Fruit fly (Drosophila melanogaster) ovary, adult (tissue): ENCODE measurements around the gene bap.

Source experiments
- CG17801 ChIP-seq: fragments of 200-800 bp; optimal IDR thresholded peaks from 2 replicates; lab custom pipeline; 2019; ENCODE audit warnings: missing biosample characterization, mild to moderate bottlenecking, missing genetic modification characterization, moderate library complexity; ENCODE audit not compliant: partially characterized antibody

bap gene

DNA sequence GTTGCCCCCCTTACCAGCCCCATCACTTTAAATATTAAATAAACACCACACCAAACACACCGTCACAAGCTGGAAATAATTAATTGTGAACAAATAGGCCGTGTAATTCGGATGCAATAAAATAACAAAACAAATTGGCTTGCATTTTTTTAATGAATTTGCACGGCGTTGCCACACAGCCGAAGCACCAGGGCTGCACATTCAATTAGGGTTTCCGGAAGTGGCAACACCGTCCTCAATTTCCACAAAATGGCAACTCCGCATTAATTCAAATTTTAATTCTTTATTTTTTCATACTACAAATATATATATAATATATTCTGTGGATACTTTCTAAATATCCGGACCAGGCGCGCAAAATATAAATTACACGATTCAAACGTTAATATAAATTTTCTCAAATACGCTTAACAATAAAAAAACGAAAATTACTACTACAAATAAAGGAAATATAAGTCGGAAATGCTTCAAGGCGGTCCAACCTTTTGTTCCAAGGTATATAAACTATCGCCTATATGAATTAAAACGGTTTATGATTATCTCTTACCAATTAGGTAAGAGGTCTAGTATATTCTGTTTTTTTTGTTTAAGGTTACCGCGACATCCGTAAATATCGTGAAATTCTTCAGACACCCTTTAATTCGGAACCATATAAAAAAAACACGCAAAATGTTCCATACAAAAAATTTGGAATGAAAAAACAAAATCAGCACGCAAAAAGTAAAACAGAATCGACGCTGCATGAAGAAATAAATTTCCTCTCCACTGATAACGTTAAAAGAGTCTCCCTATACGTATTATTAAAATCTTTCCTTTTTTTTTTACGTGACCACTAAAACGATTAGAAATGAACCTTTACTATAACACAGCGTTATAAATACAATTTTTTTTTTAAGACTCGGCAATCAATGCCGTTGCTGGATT lies 15.0 kb upstream of the bap start:
- peak; percentile 33 for TF ChIP-seq CG17801 (GFP tag; lab: Kevin White, UChicago)

DNA sequence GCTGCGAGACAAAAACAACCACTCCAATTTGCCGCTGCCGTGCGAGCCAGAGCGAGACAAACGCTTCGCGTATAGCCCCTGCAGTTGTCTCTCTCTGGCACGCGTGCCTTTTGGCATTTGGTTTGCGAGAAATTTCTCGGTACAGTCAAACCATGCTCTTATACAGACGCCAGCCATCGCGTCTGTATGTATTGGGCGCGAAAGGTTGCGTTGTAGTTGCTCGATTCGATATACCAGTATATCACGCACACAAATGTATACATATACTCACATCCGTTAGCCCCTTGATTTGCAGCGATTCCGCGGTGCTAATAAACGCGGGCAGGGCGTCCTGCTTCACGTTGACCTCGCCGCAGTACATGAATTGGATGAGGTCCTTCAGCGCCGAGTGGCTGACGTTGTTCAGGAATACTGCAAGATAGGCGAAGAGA lies 12.3 kb upstream of the bap start:
- TF ChIP-seq CG17801 (GFP tag; lab: Kevin White, UChicago): peak; percentile 54

DNA sequence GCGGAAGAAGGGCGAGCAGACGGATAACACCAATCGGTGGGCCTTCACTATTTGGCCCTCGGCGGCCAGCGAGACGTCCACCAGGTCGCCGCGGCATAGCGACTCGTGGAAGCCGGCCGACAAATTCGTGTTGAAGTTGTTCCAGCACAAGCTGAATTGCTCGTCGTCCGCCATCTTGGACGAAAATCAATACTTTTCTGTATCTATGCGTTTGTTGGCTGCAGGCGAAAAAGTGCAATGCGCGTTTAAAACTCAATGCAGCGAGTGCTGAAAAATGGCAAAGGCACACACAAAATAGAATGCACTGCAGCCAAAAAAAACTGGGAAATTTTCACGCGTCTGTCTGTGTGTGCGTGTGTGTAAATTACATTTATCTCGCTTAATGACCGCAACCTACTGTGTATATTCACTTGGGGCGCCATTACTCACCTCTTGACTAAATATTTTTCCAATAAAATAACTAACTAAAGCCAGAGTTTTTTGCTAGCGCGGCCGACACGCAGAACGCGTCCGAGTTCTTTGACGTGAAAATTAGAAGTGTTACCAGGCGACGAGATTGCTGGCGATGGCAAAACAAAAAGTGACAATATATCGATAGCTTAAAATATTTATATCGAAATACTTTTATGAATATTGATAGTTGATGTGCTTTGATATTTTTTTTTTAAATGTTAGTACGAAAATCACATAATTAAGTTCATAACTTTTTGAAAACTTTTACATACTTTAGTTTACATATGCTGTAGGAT lies 11.6 kb upstream of the bap start:
- peak; percentile 56 for TF ChIP-seq CG17801 (GFP tag; lab: Kevin White, UChicago)

DNA sequence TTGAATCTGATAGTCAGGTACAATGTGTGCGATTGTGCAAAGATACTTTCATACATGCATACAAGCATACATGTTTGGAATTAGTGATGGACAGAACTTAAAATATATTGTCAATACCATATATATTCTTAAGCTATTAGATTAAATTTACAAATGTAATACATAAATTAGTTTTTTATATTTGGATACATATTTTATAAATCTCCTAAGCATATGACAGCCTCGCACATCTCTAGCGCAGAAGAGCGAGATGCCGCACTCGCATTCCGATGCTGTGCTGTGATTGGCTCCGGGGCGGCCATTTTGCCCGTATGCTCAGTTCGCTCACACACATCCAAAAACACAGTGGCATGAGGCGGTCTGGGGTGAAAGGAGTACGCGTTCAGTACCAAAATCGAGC lies 10.1 kb upstream of the bap start, which contains the start of gene tin:
Gene tin (plus strand): TSS at position 383 of the 400 bp plus-strand sequence.
- TF ChIP-seq CG17801 (GFP tag; lab: Kevin White, UChicago): peak; percentile 85

DNA sequence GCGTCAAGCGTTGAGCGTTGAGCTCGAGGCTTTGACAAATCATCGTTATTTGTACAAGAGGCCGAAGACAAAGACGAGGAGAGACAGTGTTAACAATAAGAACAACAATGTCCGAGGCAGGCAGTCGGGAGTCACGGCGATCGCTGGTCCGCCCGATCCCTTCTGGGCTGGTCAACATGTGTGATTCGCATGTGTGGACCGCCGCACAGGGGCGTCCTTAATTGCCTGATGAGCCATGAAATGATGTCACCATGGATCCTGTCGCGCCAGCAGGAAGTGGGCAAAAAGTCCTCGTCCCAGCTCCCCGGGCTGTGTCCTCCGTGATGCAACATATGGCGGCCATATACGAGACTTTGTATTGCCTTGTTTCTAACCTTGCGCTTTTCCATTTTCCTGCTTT lies 8.8 kb upstream of the bap start:
- TF ChIP-seq CG17801 (GFP tag; lab: Kevin White, UChicago): no peak

DNA sequence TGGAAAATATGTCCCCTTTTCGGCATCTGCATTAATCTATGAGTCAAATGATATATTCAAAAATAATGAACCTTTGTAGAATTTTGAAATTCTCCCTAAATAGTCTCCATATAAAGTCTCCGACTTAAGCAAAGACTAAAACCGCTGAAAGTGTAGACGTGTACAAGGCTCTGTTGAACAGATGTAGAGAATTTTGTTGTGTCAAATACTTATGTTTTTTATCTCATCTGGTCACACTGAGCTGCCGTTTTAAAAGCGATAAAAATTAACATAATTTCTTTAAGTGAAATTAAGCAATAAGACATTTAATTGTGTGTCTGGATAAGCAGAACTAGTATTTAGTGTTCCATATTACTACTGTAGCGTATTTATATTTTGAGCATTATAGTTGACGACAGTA lies 2.5 kb upstream of the bap start:
- TF ChIP-seq CG17801 (GFP tag; lab: Kevin White, UChicago): no peak

DNA sequence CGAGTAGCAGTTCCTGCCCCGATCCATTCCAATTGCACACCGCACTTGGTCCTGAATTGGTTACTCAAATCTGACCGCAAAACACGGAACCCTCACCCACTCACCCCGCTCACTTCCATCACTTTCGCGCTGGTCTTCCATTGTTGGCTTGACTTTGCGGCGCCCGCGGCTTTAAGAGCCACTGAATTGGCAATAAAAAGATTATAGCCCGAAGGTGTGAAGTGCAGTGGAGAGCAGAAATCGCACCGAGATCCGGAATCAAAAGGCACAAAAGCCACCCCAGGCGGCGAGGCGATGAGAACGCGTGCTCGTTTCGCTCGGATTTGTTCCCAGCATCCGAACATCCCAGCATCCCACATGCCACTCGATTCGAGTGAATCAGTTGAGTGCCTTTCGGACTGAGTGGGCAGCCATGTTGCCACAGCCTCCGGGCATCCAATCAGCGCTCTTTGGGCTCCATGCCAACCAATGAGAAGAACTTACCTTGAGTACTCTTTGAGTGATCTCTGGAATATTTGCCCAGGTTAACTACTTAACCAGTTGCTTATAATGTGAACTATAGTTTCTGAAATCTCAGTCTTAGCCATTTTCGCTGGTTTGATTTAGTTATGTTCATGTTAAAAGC lies 1.2 kb upstream of the bap start:
- TF ChIP-seq CG17801 (GFP tag; lab: Kevin White, UChicago): no peak

DNA sequence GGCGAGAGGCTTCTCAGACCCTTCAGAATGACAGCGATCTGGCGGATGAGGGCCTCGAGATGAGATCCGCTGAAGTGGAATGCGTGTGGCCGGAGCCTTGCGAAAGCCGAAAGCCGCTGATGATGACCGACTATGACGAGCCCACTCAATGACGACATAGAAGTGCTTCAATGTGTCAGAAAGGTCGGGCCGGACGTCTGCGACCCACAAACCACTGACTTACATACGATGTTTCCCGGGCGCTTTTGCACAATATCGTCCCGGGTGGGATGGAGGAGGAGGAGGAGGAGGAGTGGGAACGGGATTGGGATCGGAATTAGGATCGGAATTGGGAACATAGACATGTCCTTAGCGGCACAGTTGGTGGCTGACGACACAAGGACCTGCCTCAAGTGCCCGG lies 2.3 kb downstream of the bap start:
- no peak for TF ChIP-seq CG17801 (GFP tag; lab: Kevin White, UChicago)

DNA sequence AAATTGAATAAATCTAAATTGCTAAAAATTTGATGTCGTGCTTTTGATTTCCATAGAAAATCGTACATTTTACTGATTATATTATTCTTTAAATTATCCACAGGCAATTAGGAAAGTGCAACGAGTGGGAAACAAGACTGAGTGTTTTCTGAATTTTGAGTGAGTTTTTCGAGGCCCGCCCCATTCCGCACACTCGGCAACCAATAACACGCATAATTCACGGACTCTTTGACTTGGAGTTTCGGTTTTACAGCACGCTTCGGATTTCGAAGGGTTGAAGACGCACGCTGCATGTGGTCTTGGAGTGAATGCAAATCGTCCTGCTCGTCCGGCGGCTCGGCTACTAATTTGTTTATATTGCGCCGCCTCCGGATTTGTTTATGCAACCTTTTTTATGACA lies 3.5 kb downstream of the bap start:
- no peak for TF ChIP-seq CG17801 (GFP tag; lab: Kevin White, UChicago)

DNA sequence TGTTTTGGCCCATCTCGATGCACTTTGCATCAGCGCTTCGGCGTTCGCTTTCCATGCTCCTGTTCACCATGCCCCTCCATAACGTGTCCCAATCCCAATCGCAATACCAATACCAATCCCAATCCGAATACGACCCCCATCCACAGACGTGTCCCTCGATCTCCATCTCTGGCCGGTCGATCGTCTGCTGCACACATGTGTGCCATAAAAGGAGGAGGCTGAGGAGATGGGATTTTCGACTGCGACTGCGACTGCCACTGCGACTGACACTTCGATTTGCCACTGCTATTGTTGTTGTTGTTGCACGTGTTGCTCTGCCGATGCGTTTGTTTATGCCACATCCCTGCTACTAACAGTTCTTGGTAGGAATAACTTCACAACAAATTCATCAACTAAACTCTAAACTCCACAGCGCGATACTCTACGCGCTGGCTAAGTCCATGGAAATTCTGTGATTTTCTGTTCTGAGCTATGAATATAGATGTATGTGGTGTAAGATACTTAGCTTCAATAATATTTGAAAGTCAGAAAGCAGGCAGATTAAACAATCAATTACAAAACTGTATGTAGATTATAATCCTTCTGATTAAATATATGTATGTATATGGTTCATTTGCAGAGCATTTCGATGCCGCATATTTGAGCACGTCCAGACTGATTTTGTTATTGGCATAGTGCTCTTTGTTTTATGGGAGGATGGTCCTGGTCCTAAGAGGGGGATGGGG lies 4.5 kb downstream of the bap start:
- TF ChIP-seq CG17801 (GFP tag; lab: Kevin White, UChicago): no peak

DNA sequence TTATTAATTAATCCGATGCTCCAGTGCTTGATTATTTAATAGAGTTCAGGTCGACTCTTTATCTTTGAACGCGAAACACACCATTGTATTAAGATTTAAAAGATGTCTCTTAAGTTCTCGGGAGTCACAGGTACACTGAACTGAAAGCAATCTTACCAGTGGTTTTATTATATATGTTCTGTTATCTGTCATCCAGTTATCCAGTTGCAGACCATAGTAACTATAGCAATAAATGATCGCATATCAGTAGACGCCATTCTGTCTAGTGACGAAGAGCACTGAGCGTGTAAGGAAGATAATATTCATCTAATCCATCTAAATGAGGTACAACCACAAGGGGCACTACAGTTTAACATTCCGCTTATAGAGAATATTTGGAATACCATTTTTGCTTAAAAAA lies 11.0 kb downstream of the bap start, which contains the start of gene Ugt49B2:
Gene Ugt49B2 (minus strand): TSS at position 101 of the 400 bp plus-strand sequence.
- TF ChIP-seq CG17801 (GFP tag; lab: Kevin White, UChicago): no peak

DNA sequence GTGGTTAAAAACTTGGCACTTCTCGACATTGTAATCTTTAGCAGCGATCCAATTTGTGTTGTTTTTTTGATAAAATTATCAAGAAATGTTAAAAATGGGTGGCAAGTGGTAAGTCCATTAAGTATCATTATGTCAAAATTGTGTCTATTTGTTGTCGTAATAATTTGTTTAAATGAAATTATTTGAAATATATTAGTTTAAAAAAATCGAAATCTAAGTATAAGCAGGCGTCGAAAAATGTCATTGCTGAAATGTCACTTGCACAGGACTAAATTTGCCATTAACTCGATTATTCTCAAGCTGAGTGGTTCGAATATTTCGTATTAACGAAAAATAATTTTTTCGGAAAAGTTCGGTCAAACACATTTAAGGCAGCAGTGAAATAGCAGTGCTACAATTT lies 14.8 kb downstream of the bap start, which contains the start of gene CG7907:
Gene CG7907 (plus strand): TSS at position 301 of the 400 bp plus-strand sequence.
- TF ChIP-seq CG17801 (GFP tag; lab: Kevin White, UChicago): no peak

DNA sequence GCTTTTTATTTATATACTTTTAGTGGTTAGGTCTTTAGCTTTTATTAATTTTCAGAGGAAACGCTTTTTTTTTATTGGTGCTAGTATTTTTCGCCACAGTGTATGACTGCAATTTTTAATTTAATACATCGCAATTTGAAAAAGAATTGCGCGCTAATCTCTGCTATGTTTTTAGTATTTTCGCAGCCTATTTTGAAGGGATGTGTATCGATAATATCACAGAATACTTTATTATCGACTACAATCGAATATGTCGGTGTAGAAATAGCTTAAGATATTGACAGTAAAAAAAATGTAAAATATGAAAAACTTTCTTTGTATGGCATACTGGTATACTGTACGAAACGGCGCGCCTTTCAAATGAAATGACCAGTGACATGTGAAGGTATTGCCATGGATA lies 18.0 kb downstream of the bap start:
- TF ChIP-seq CG17801 (GFP tag; lab: Kevin White, UChicago): no peak

DNA sequence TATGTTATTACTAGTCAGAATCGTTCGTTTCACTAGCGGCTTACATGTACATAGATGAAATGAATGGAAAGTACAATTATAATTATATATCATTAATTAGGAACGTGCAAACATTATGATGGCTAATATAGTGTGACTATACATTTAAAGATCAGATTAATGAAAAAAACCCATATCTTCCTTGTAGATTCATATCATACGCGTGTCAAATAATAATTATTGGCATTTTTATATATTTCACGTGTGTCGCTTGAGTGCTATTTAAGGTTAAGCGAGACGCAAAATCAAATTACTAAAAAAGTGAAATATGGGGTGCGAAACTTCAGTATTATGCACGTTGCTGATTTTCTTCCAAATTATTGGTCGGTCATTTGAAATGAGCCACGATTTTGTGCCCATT lies 18.5 kb downstream of the bap start, which contains the start of gene CheB93a:
Gene CheB93a (plus strand): TSS at position 301 of the 400 bp plus-strand sequence.
- no peak for TF ChIP-seq CG17801 (GFP tag; lab: Kevin White, UChicago)
